Fruit fly (Drosophila melanogaster) whole organism, embryonic: ENCODE data around the gene CG10948.

Experiments
- Adf1 ChIP-seq: fragments of 200-800 bp; sonication (Bioruptor generic); IDR thresholded peaks from 2 replicates; pipeline ENCODE4 v1.3.6; 2022; ENCODE audit warnings: missing biosample characterization, missing genetic modification characterization
- Awh ChIP-seq: fragments of 200-800 bp; sonication (Bioruptor generic); IDR thresholded peaks from 2 replicates; pipeline ENCODE4, ENCODE4 v1.3.6; 2022; ENCODE audit warnings: missing biosample characterization, missing genetic modification characterization
- CG10431 ChIP-seq: fragments of 200-800 bp; sonication (Bioruptor generic); optimal IDR thresholded peaks from 3 replicates; lab custom pipeline; 2018; ENCODE audit warnings: missing biosample characterization, mild to moderate bottlenecking, missing genetic modification characterization
- CG10543 ChIP-seq: fragments of 200-800 bp; sonication (Bioruptor generic); optimal IDR thresholded peaks from 3 replicates; lab custom pipeline; 2017; ENCODE audit warnings: missing biosample characterization, mild to moderate bottlenecking, missing genetic modification characterization, moderate library complexity
- CG11247 ChIP-seq: fragments of 200-800 bp; sonication (Bioruptor generic); IDR thresholded peaks from 2 replicates; pipeline ENCODE4 v1.3.6; 2022; ENCODE audit warnings: missing biosample characterization, missing genetic modification characterization
- CG12236 ChIP-seq: fragments of 200-800 bp; sonication (Bioruptor generic); optimal IDR thresholded peaks from 2 replicates; lab custom pipeline; 2016; ENCODE audit warnings: missing biosample characterization, missing genetic modification characterization
- CG12391 ChIP-seq: fragments of 200-800 bp; sonication (Bioruptor generic); optimal IDR thresholded peaks from 3 replicates; lab custom pipeline; 2018; ENCODE audit warnings: missing biosample characterization, mild to moderate bottlenecking, missing genetic modification characterization, moderate library complexity
- CG12769 ChIP-seq: fragments of 200-800 bp; sonication (Bioruptor generic); optimal IDR thresholded peaks from 2 replicates; lab custom pipeline; 2019; ENCODE audit warnings: missing biosample characterization, mild to moderate bottlenecking, missing genetic modification characterization, moderate library complexity
- CG13296 ChIP-seq: fragments of 200-800 bp; sonication (Bioruptor generic); optimal IDR thresholded peaks from 3 replicates; lab custom pipeline; 2018; ENCODE audit warnings: missing biosample characterization, mild to moderate bottlenecking, missing genetic modification characterization
- CG13424 ChIP-seq: fragments of 200-800 bp; sonication (Bioruptor generic); optimal IDR thresholded peaks from 2 replicates; lab custom pipeline; 2019; ENCODE audit warnings: missing biosample characterization, mild to moderate bottlenecking, missing genetic modification characterization, moderate library complexity
- CG13624 ChIP-seq: fragments of 200-800 bp; sonication (Bioruptor generic); optimal IDR thresholded peaks from 2 replicates; lab custom pipeline; 2016; ENCODE audit warnings: missing biosample characterization, missing genetic modification characterization
- CG15269 ChIP-seq: fragments of 200-800 bp; sonication (Bioruptor generic); optimal IDR thresholded peaks from 2 replicates; lab custom pipeline; 2018; ENCODE audit warnings: missing biosample characterization, mild to moderate bottlenecking, missing genetic modification characterization, moderate library complexity
- CG15479 ChIP-seq: fragments of 200-800 bp; sonication (Bioruptor generic); optimal IDR thresholded peaks from 3 replicates; lab custom pipeline; 2019; ENCODE audit warnings: missing biosample characterization, mild to moderate bottlenecking, missing genetic modification characterization, moderate library complexity
- CG16863 ChIP-seq: fragments of 200-800 bp; sonication (Bioruptor generic); optimal IDR thresholded peaks from 3 replicates; lab custom pipeline; 2016; ENCODE audit warnings: missing biosample characterization, missing genetic modification characterization
- CG31224 ChIP-seq: fragments of 200-800 bp; sonication (Bioruptor generic); IDR thresholded peaks from 2 replicates; pipeline ENCODE4 v1.3.6; 2022; ENCODE audit warnings: missing biosample characterization, missing genetic modification characterization
- CG3726 ChIP-seq: fragments of 200-800 bp; sonication (Bioruptor generic); IDR thresholded peaks from 3 replicates; pipeline ENCODE4, ENCODE4 v1.3.6; 2022; ENCODE audit warnings: missing biosample characterization, missing genetic modification characterization
- CG4360 ChIP-seq: fragments of 200-800 bp; sonication (Bioruptor generic); IDR thresholded peaks from 2 replicates; pipeline ENCODE4 v1.3.6; 2022; ENCODE audit warnings: missing biosample characterization, missing genetic modification characterization
- CG6791 ChIP-seq: fragments of 200-800 bp; sonication (Bioruptor generic); IDR thresholded peaks from 3 replicates; pipeline ENCODE4 v1.3.6; 2022; ENCODE audit warnings: missing biosample characterization, missing genetic modification characterization; ENCODE audit not compliant: partially characterized antibody
- CrebB ChIP-seq: fragments of 200-800 bp; sonication (Bioruptor generic); optimal IDR thresholded peaks from 3 replicates; lab custom pipeline; 2018; ENCODE audit warnings: missing biosample characterization, mild to moderate bottlenecking, missing genetic modification characterization
- Jarid2 ChIP-seq: fragments of 200-800 bp; sonication (Bioruptor generic); optimal IDR thresholded peaks from 3 replicates; lab custom pipeline; 2017; ENCODE audit warnings: mild to moderate bottlenecking, missing biosample characterization, missing genetic modification reagents, missing genetic modification characterization
- Lpt ChIP-seq: fragments of >200 bp; optimal IDR thresholded peaks from 2 replicates; lab custom pipeline; 2018; ENCODE audit warnings: missing biosample characterization, missing genetic modification characterization
- MTF-1 ChIP-seq: fragments of 200-800 bp; sonication (Bioruptor generic); optimal IDR thresholded peaks from 2 replicates; lab custom pipeline; 2018; ENCODE audit warnings: missing biosample characterization, mild to moderate bottlenecking, missing genetic modification characterization, borderline replicate concordance
- Myb ChIP-seq: fragments of 200-800 bp; sonication (Bioruptor generic); optimal IDR thresholded peaks from 2 replicates; lab custom pipeline; 2016; ENCODE audit warnings: missing biosample characterization, missing genetic modification characterization
- NC2β ChIP-seq: fragments of 200-800 bp; sonication (Bioruptor generic); optimal IDR thresholded peaks from 2 replicates; lab custom pipeline; 2016; ENCODE audit warnings: missing biosample characterization, missing genetic modification characterization
- Optix ChIP-seq: fragments of 200-800 bp; sonication (Bioruptor generic); IDR thresholded peaks from 3 replicates; pipeline ENCODE4 v1.3.6; 2022; ENCODE audit warnings: missing biosample characterization, missing genetic modification characterization
- Ravus ChIP-seq: fragments of 200-800 bp; sonication (Bioruptor generic); IDR thresholded peaks from 2 replicates; pipeline ENCODE4 v1.3.6; 2022; ENCODE audit warnings: missing biosample characterization, missing genetic modification characterization
- TFAM ChIP-seq: fragments of 200-800 bp; sonication (Bioruptor generic); optimal IDR thresholded peaks from 2 replicates; lab custom pipeline; 2017; ENCODE audit warnings: missing biosample characterization, missing genetic modification characterization, inconsistent platforms
- YL-1 ChIP-seq: fragments of 200-800 bp; sonication (Bioruptor generic); optimal IDR thresholded peaks from 3 replicates; lab custom pipeline; 2017; ENCODE audit warnings: missing biosample characterization, mild to moderate bottlenecking, missing genetic modification characterization
- az2 ChIP-seq: fragments of 200-800 bp; sonication (Bioruptor generic); optimal IDR thresholded peaks from 3 replicates; lab custom pipeline; 2016; ENCODE audit warnings: missing biosample characterization, missing genetic modification characterization
- bsh ChIP-seq, 2 experiments: fragments of 200-800 bp; sonication (Bioruptor generic); optimal IDR thresholded peaks; 2 replicates each; lab custom pipeline; 2017 to 2018; ENCODE audit warnings: mild to moderate bottlenecking in 2 of 2, missing biosample characterization in 2 of 2, missing genetic modification characterization in 2 of 2, moderate library complexity in 1 of 2
- cato ChIP-seq: fragments of 200-800 bp; sonication (Bioruptor generic); optimal IDR thresholded peaks from 2 replicates; lab custom pipeline; 2016; ENCODE audit warnings: missing biosample characterization, missing genetic modification characterization, borderline replicate concordance
- ci ChIP-seq: fragments of 200-800 bp; sonication (Bioruptor generic); IDR thresholded peaks from 3 replicates; pipeline ENCODE4 v1.3.6; 2022; ENCODE audit warnings: missing biosample characterization, missing genetic modification characterization
- da ChIP-seq: fragments of 200-800 bp; sonication (Bioruptor generic); optimal IDR thresholded peaks from 2 replicates; lab custom pipeline; 2016; ENCODE audit warnings: missing biosample characterization, missing genetic modification characterization
- exex ChIP-seq: fragments of 200-800 bp; sonication (Bioruptor generic); optimal IDR thresholded peaks from 4 replicates; lab custom pipeline; 2018; ENCODE audit warnings: missing biosample characterization, mild to moderate bottlenecking, missing genetic modification characterization, moderate library complexity
- maf-S ChIP-seq: fragments of 200-800 bp; sonication (Bioruptor generic); optimal IDR thresholded peaks from 2 replicates; lab custom pipeline; 2016; ENCODE audit warnings: missing biosample characterization, missing genetic modification characterization
- odd ChIP-seq: fragments of 200-800 bp; sonication (Bioruptor generic); optimal IDR thresholded peaks from 2 replicates; lab custom pipeline; 2017; ENCODE audit warnings: missing biosample characterization, mild to moderate bottlenecking, missing genetic modification characterization
- phol ChIP-seq: fragments of 200-800 bp; sonication (Bioruptor generic); optimal IDR thresholded peaks from 3 replicates; lab custom pipeline; 2018; ENCODE audit warnings: missing biosample characterization, mild to moderate bottlenecking, missing genetic modification characterization, moderate library complexity
- prd ChIP-seq, 3 experiments: fragments of >200 bp in 2 of 3; fragments of 200-800 bp in 1 of 3; sonication (Bioruptor generic) in 1 of 3; optimal IDR thresholded peaks in 2 of 3; IDR thresholded peaks in 1 of 3; 2 replicates in 2 of 3; 3 replicates in 1 of 3; pipeline versions ENCODE4 v1.3.6 to Lab custom; 2017 to 2022; ENCODE audit warnings: missing biosample characterization in 1 of 3, missing genetic modification characterization in 1 of 3
- sd ChIP-seq: fragments of 200-800 bp; sonication (Bioruptor generic); optimal IDR thresholded peaks from 3 replicates; lab custom pipeline; 2018; ENCODE audit warnings: missing biosample characterization, mild to moderate bottlenecking, missing genetic modification characterization, moderate library complexity
- so ChIP-seq: fragments of 200-800 bp; sonication (Bioruptor generic); IDR thresholded peaks from 3 replicates; pipeline ENCODE4 v1.3.6; 2022; ENCODE audit warnings: missing biosample characterization, missing genetic modification characterization
- sqz ChIP-seq: fragments of 200-800 bp; sonication (Bioruptor generic); optimal IDR thresholded peaks from 3 replicates; lab custom pipeline; 2018; ENCODE audit warnings: missing biosample characterization, mild to moderate bottlenecking, missing genetic modification characterization
- sr ChIP-seq: fragments of 200-800 bp; sonication (Bioruptor generic); IDR thresholded peaks from 3 replicates; pipeline ENCODE4 v1.3.6; 2022; ENCODE audit warnings: missing biosample characterization, missing genetic modification characterization
- sug ChIP-seq: fragments of 200-800 bp; optimal IDR thresholded peaks from 2 replicates; lab custom pipeline; 2019; ENCODE audit warnings: missing biosample characterization, mild to moderate bottlenecking, missing genetic modification characterization, moderate library complexity
- tll ChIP-seq, 2 experiments: fragments of 200-800 bp in 1 of 2; fragments of >200 bp in 1 of 2; sonication (Bioruptor generic) in 1 of 2; optimal IDR thresholded peaks; 2 replicates each; lab custom pipeline; 2017 to 2019; ENCODE audit warnings: missing biosample characterization in 2 of 2, missing genetic modification characterization in 2 of 2, mild to moderate bottlenecking in 1 of 2, moderate library complexity in 1 of 2
- tup ChIP-seq: fragments of 200-800 bp; sonication (Bioruptor generic); optimal IDR thresholded peaks from 2 replicates; lab custom pipeline; 2016; ENCODE audit warnings: missing biosample characterization, mild to moderate bottlenecking, missing genetic modification characterization, moderate library complexity
- vfl ChIP-seq: fragments of 200-800 bp; sonication (Bioruptor generic); optimal IDR thresholded peaks from 2 replicates; lab custom pipeline; 2016; ENCODE audit warnings: missing biosample characterization, missing genetic modification characterization
- zen ChIP-seq: fragments of 200-800 bp; sonication (Bioruptor generic); optimal IDR thresholded peaks from 3 replicates; lab custom pipeline; 2018; ENCODE audit warnings: missing biosample characterization, mild to moderate bottlenecking, missing genetic modification characterization, moderate library complexity
- zen2 ChIP-seq: fragments of 200-800 bp; sonication (Bioruptor generic); IDR thresholded peaks from 3 replicates; pipeline ENCODE4 v1.3.6; 2022; ENCODE audit warnings: missing biosample characterization, missing genetic modification characterization; ENCODE audit not compliant: partially characterized antibody

The CG10948 gene

DNA sequence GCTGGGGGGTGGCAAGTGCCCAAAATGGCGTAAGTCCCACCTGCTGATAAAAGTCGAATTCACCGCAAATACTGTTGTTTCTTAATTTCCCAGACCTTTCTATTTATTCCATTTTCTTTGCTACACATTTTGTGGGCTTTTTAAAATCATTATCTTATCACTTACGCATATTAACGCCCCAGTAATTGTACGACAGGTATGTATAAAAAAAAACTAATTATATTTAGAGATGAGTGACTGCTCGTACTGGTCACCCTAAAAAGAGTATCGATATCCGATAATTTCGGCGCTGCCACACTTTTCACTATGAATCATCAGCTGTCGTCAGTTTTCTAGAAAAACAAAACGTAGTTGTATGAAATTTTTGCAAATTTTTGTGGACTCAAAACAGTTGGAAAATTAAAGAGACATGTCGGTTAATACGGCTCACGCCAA, at the start of gene CG10948, which contains the start of gene Wbp2 (continued):
- no peak for TF ChIP-seq CG3726 (GFP tag; lab: Robert Waterston, UW)
- no peak for TF ChIP-seq CG4360
- peak; percentile 21 for TF ChIP-seq CG10431 (GFP tag; lab: Kevin White, UChicago)
- peak; percentile 97 for TF ChIP-seq zen (tag; lab: Kevin White, UChicago)
- no peak for TF ChIP-seq CG10543
- no peak for TF ChIP-seq Adf1 (GFP tag; lab: Robert Waterston, UW)
- no peak for TF ChIP-seq Lpt (GFP tag; lab: Kevin White, UChicago)
- no peak for TF ChIP-seq tup (GFP tag; lab: Kevin White, UChicago)
- TF ChIP-seq Optix (GFP tag; lab: Robert Waterston, UW), result no peak
- peak; percentile 87 for TF ChIP-seq sug (tag; lab: Kevin White, UChicago)
- TF ChIP-seq sr (GFP tag; lab: Robert Waterston, UW), result no peak
- TF ChIP-seq da (GFP tag; lab: Kevin White, UChicago), result no peak
- TF ChIP-seq prd (optimal IDR thresholded peaks at IDR 0.05; lab: Kevin White, UChicago), result no peak
- no peak for TF ChIP-seq prd (GFP tag; IDR thresholded peaks at IDR 0.05; lab: Robert Waterston, UW)
- TF ChIP-seq CG12391 (tag; lab: Kevin White, UChicago), result no peak
- no peak for TF ChIP-seq Myb (GFP tag; lab: Kevin White, UChicago)
- peak; percentile 15 for TF ChIP-seq odd (GFP tag; lab: Kevin White, UChicago)
- no peak for TF ChIP-seq CrebB
- no peak for TF ChIP-seq CG31224 (GFP tag; lab: Robert Waterston, UW)
- TF ChIP-seq YL-1 (GFP tag; lab: Kevin White, UChicago), result peak; percentile 99
- TF ChIP-seq NC2β (GFP tag; lab: Kevin White, UChicago), result no peak
- TF ChIP-seq CG6791, result no peak; the same call in 2 of the 3 replicates
- peak; percentile 8 for TF ChIP-seq CG13296 (GFP tag; lab: Kevin White, UChicago)
- TF ChIP-seq CG12236 (GFP tag; lab: Kevin White, UChicago), result no peak
- TF ChIP-seq CG15479 (GFP tag; lab: Kevin White, UChicago), result no peak
- TF ChIP-seq maf-S (GFP tag; lab: Kevin White, UChicago), result no peak
- no peak for TF ChIP-seq TFAM (GFP tag; lab: Kevin White, UChicago)
- peak; percentile 96 for TF ChIP-seq phol (tag; lab: Kevin White, UChicago)

DNA sequence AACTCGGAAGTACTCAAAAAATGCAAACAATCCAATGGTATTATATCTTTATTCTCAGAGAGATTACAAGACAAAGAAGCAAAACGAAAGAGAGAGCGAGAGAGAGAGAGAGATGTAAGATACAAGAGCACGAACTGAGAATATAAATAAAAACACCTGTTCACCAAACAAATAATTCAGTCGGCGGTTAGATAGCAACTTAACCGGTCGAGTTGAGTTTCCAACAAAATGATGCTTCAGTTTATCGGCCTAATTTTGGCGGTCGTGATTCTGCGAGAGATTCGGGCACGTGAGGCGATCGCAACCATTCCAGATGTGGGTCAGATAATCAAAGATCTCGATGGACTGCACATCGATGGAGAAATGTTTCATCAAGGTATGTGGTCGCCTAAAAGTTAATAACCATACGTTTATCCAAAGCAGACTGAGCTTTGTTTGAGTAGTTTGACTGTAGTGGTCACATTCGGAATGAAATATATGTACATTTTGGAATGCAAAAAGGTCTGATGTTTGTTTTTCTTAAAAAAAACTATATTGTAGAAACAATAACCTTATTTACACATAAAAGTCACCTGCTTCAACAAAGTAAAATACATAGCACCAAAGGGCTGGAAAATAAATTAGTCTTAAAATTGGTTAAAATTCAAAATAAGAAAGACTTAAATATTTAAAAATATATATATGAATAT, 42.7 kb upstream of the CG10948 start, which contains the start of gene CG14118:
Gene CG14118 (plus strand): TSS at position 174 of the 689 bp plus-strand sequence.
- TF ChIP-seq vfl (GFP tag; lab: Kevin White, UChicago), result no peak
- TF ChIP-seq bsh (GFP tag; optimal IDR thresholded peaks at IDR 0.05; lab: Kevin White, UChicago), result no peak
- TF ChIP-seq cato (GFP tag; lab: Kevin White, UChicago), result no peak
- no peak for TF ChIP-seq CG13624 (GFP tag; lab: Kevin White, UChicago)
- TF ChIP-seq ci (GFP tag; lab: Robert Waterston, UW), result peak; percentile 40; the same call in 1 of the 3 replicates
- TF ChIP-seq CG4360, result no peak
- no peak for TF ChIP-seq sqz
- 0 out of 2 replicates have a peak, but pooled peaks have one; percentile 24 for TF ChIP-seq CG11247 (GFP tag; lab: Robert Waterston, UW)
- no peak for TF ChIP-seq tll (GFP tag; optimal IDR thresholded peaks at IDR 0.05; lab: Kevin White, UChicago)
- no peak for TF ChIP-seq MTF-1 (GFP tag; lab: Kevin White, UChicago)
- TF ChIP-seq CG15269 (tag; lab: Kevin White, UChicago), result peak; percentile 30
- TF ChIP-seq Jarid2 (GFP tag; lab: Kevin White, UChicago), result peak; percentile 36
- no peak for TF ChIP-seq CG16863 (GFP tag; lab: Kevin White, UChicago)
- TF ChIP-seq az2, result no peak
- peak; percentile 68 for TF ChIP-seq CG12769 (tag; lab: Kevin White, UChicago)
- peak; percentile 12 for TF ChIP-seq CG13424 (tag; lab: Kevin White, UChicago)
- TF ChIP-seq Awh, result peak; percentile 54; the same call in 1 of the 2 replicates
- no peak for TF ChIP-seq so (GFP tag; lab: Robert Waterston, UW)
- TF ChIP-seq Ravus, result no peak
- TF ChIP-seq zen2 (GFP tag; lab: Robert Waterston, UW), result no peak
- no peak for TF ChIP-seq exex (tag; lab: Kevin White, UChicago)
- peak; percentile 38 for TF ChIP-seq sd
